Fruit fly (Drosophila melanogaster) whole organism, pupa: ENCODE results near the gene Sec13.

Experiments used
- CG17806 ChIP-seq: fragments of 200-800 bp; sonication (Bioruptor generic); optimal IDR thresholded peaks from 2 replicates; lab custom pipeline; 2018; ENCODE audit warnings: missing biosample characterization, mild to moderate bottlenecking, missing genetic modification characterization, moderate library complexity
- gl ChIP-seq: fragments of 200-800 bp; sonication (Bioruptor generic); optimal IDR thresholded peaks from 2 replicates; lab custom pipeline; 2018; ENCODE audit warnings: missing biosample characterization, mild to moderate bottlenecking, missing genetic modification characterization

DNA sequence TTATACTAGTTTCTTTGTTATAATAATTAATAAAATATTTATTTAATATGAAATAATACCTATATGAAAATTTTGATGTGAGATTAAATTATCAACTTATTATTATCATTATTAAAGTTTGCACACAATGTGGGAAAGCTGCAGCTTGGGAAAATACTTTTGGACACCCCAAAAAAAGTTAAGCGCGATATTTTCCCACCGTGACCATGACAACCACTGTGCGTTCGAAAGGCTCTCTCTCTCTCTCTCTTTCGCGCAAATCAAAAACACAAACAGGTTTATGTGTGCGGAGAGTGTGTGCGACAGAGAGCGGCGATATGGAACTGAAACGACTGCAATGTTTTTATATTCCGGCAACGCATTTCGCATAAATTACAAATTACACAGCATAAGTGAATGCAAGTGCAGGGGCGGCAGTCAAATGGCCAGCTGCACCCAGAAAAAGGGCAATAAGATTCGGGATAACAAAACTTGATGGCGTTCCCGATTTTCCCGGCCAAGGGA lies 9.1 kb upstream of the Sec13 start:
- peak; percentile 54 for TF ChIP-seq CG17806 (tag; lab: Kevin White, UChicago)
- TF ChIP-seq gl (tag; lab: Kevin White, UChicago), result no peak
